Fruit fly (Drosophila melanogaster) whole organism, embryonic: ENCODE data around the gene Dfd.

Source experiments
- ATbp ChIP-seq: fragments of 200-800 bp; sonication (Bioruptor generic); optimal IDR thresholded peaks from 2 replicates; lab custom pipeline; 2017; ENCODE audit warnings: missing biosample characterization, mild to moderate bottlenecking, missing genetic modification characterization, missing genetic modification reagents
- Bdp1 ChIP-seq: fragments of 200-800 bp; sonication (Bioruptor generic); optimal IDR thresholded peaks from 3 replicates; lab custom pipeline; 2016; ENCODE audit warnings: missing biosample characterization, missing genetic modification characterization
- CG10147 ChIP-seq: fragments of 200-800 bp; sonication (Bioruptor generic); optimal IDR thresholded peaks from 2 replicates; lab custom pipeline; 2019; ENCODE audit warnings: missing biosample characterization, mild to moderate bottlenecking, missing genetic modification characterization, moderate library complexity
- CG10267 ChIP-seq: fragments of 200-800 bp; sonication (Bioruptor generic); optimal IDR thresholded peaks from 2 replicates; lab custom pipeline; 2018; ENCODE audit warnings: missing biosample characterization, mild to moderate bottlenecking, missing genetic modification characterization, moderate library complexity
- CG10979 ChIP-seq: fragments of 200-800 bp; sonication (Bioruptor generic); optimal IDR thresholded peaks from 2 replicates; lab custom pipeline; 2018; ENCODE audit warnings: missing biosample characterization, mild to moderate bottlenecking, missing genetic modification characterization, moderate library complexity
- CG11093 ChIP-seq: fragments of 200-800 bp; sonication (Bioruptor generic); IDR thresholded peaks from 3 replicates; pipeline ENCODE4 v1.3.6; 2022; ENCODE audit warnings: missing biosample characterization, missing genetic modification characterization
- CG11456 ChIP-seq: fragments of 200-800 bp; sonication (Bioruptor generic); IDR thresholded peaks from 3 replicates; pipeline ENCODE4 v1.3.6; 2022; ENCODE audit warnings: missing biosample characterization, missing genetic modification characterization
- CG12769 ChIP-seq: fragments of 200-800 bp; sonication (Bioruptor generic); optimal IDR thresholded peaks from 2 replicates; lab custom pipeline; 2019; ENCODE audit warnings: missing biosample characterization, mild to moderate bottlenecking, missing genetic modification characterization, moderate library complexity
- CG14710 ChIP-seq: fragments of 200-800 bp; sonication (Bioruptor generic); optimal IDR thresholded peaks from 3 replicates; lab custom pipeline; 2019; ENCODE audit warnings: missing biosample characterization, mild to moderate bottlenecking, missing genetic modification characterization, moderate library complexity
- CG17829 ChIP-seq: fragments of 200-800 bp; optimal IDR thresholded peaks from 2 replicates; lab custom pipeline; 2019; ENCODE audit warnings: missing biosample characterization, mild to moderate bottlenecking, missing genetic modification characterization, moderate library complexity
- CG18262 ChIP-seq: fragments of 200-800 bp; optimal IDR thresholded peaks from 3 replicates; lab custom pipeline; 2019; ENCODE audit warnings: missing biosample characterization, mild to moderate bottlenecking, missing genetic modification characterization, moderate library complexity
- CG2120 ChIP-seq: fragments of 200-800 bp; sonication (Bioruptor generic); optimal IDR thresholded peaks from 3 replicates; lab custom pipeline; 2016; ENCODE audit warnings: missing biosample characterization, missing genetic modification characterization
- CG4328 ChIP-seq: fragments of 200-800 bp; sonication (Bioruptor generic); optimal IDR thresholded peaks from 3 replicates; lab custom pipeline; 2017; ENCODE audit warnings: missing biosample characterization, missing genetic modification reagents, missing genetic modification characterization
- CG4707 ChIP-seq: fragments of 200-800 bp; sonication (Bioruptor generic); optimal IDR thresholded peaks from 2 replicates; lab custom pipeline; 2018; ENCODE audit warnings: missing biosample characterization, mild to moderate bottlenecking, missing genetic modification characterization, moderate library complexity
- CG7372 ChIP-seq: fragments of 200-800 bp; sonication (Bioruptor generic); IDR thresholded peaks from 2 replicates; pipeline ENCODE4 v1.3.6; 2022; ENCODE audit warnings: missing biosample characterization, missing genetic modification characterization
- CG7745 ChIP-seq: fragments of 200-800 bp; sonication (Bioruptor generic); optimal IDR thresholded peaks from 2 replicates; lab custom pipeline; 2018; ENCODE audit warnings: missing biosample characterization, mild to moderate bottlenecking, missing genetic modification characterization, moderate library complexity
- CG7786 ChIP-seq: fragments of 200-800 bp; sonication (Bioruptor generic); optimal IDR thresholded peaks from 2 replicates; lab custom pipeline; 2016; ENCODE audit warnings: missing biosample characterization, missing genetic modification characterization
- CG8359 ChIP-seq: fragments of 200-800 bp; sonication (Bioruptor generic); optimal IDR thresholded peaks from 2 replicates; lab custom pipeline; 2017; ENCODE audit warnings: missing biosample characterization, mild to moderate bottlenecking, missing genetic modification characterization, borderline replicate concordance
- Hsf ChIP-seq: fragments of 200-800 bp; sonication (Bioruptor generic); optimal IDR thresholded peaks from 3 replicates; lab custom pipeline; 2016; ENCODE audit warnings: missing biosample characterization, missing genetic modification characterization
- Lim3 ChIP-seq: fragments of 200-800 bp; sonication (Bioruptor generic); IDR thresholded peaks from 2 replicates; pipeline ENCODE4 v1.3.6; 2022; ENCODE audit warnings: missing biosample characterization, missing genetic modification characterization
- MTF-1 ChIP-seq: fragments of 200-800 bp; sonication (Bioruptor generic); optimal IDR thresholded peaks from 2 replicates; lab custom pipeline; 2018; ENCODE audit warnings: missing biosample characterization, mild to moderate bottlenecking, missing genetic modification characterization, borderline replicate concordance
- Optix ChIP-seq: fragments of 200-800 bp; sonication (Bioruptor generic); IDR thresholded peaks from 3 replicates; pipeline ENCODE4 v1.3.6; 2022; ENCODE audit warnings: missing biosample characterization, missing genetic modification characterization
- Pdp1 ChIP-seq, 2 experiments: fragments of 200-800 bp; sonication (Bioruptor generic); optimal IDR thresholded peaks; 3 replicates each; lab custom pipeline; 2016; ENCODE audit warnings: missing biosample characterization in 2 of 2, missing genetic modification characterization in 2 of 2, mild to moderate bottlenecking in 1 of 2, moderate library complexity in 1 of 2
- Ptx1 ChIP-seq: fragments of 200-800 bp; sonication (Bioruptor generic); IDR thresholded peaks from 2 replicates; pipeline ENCODE4 v1.3.6; 2022; ENCODE audit warnings: missing biosample characterization, missing genetic modification characterization
- Scr ChIP-seq: fragments of 200-800 bp; sonication (Bioruptor generic); IDR thresholded peaks from 2 replicates; pipeline ENCODE4 v1.3.6; 2022; ENCODE audit warnings: missing biosample characterization, missing genetic modification characterization; ENCODE audit not compliant: partially characterized antibody
- Sry-δ ChIP-seq: fragments of 200-800 bp; sonication (Bioruptor generic); optimal IDR thresholded peaks from 2 replicates; lab custom pipeline; 2016; ENCODE audit warnings: missing biosample characterization, missing genetic modification characterization
- Taf1 ChIP-seq: fragments of 200-800 bp; sonication (Bioruptor generic); IDR thresholded peaks from 2 replicates; pipeline ENCODE4 v1.3.6; 2022; ENCODE audit warnings: missing biosample characterization, missing genetic modification characterization
- Tbp ChIP-seq: fragments of >200 bp; optimal IDR thresholded peaks from 2 replicates; lab custom pipeline; 2018; ENCODE audit warnings: missing biosample characterization, missing genetic modification characterization
- al ChIP-seq: fragments of 200-800 bp; sonication (Bioruptor generic); IDR thresholded peaks from 2 replicates; pipeline ENCODE4 v1.3.6; 2022; ENCODE audit warnings: missing biosample characterization, missing genetic modification characterization
- ap ChIP-seq: fragments of 200-800 bp; sonication (Bioruptor generic); IDR thresholded peaks from 2 replicates; pipeline ENCODE4 v1.3.6; 2022; ENCODE audit warnings: missing biosample characterization, missing genetic modification characterization
- bab2 ChIP-seq: fragments of 200-800 bp; sonication (Bioruptor generic); optimal IDR thresholded peaks from 2 replicates; lab custom pipeline; 2016; ENCODE audit warnings: missing biosample characterization, missing genetic modification characterization
- cato ChIP-seq: fragments of 200-800 bp; sonication (Bioruptor generic); optimal IDR thresholded peaks from 2 replicates; lab custom pipeline; 2016; ENCODE audit warnings: missing biosample characterization, missing genetic modification characterization, borderline replicate concordance
- chm ChIP-seq: fragments of 200-800 bp; sonication (Bioruptor generic); IDR thresholded peaks from 2 replicates; pipeline ENCODE4 v1.3.6; 2022; ENCODE audit warnings: missing biosample characterization, missing genetic modification characterization
- crol ChIP-seq: fragments of 200-800 bp; sonication (Bioruptor generic); IDR thresholded peaks from 2 replicates; pipeline ENCODE4 v1.3.6; 2022; ENCODE audit warnings: missing biosample characterization, missing genetic modification characterization
- dmrt99B ChIP-seq: fragments of 200-800 bp; sonication (Bioruptor generic); optimal IDR thresholded peaks from 2 replicates; lab custom pipeline; 2018; ENCODE audit warnings: missing biosample characterization, mild to moderate bottlenecking, missing genetic modification characterization, moderate library complexity
- dpn ChIP-seq, 2 experiments: fragments of 200-800 bp; sonication (Bioruptor generic); optimal IDR thresholded peaks; 3 replicates each; lab custom pipeline; 2016; ENCODE audit warnings: missing biosample characterization in 2 of 2, missing genetic modification characterization in 2 of 2
- fd64A ChIP-seq: fragments of 200-800 bp; sonication (Bioruptor generic); optimal IDR thresholded peaks from 3 replicates; lab custom pipeline; 2018; ENCODE audit warnings: missing biosample characterization, mild to moderate bottlenecking, missing genetic modification characterization
- fru ChIP-seq: fragments of >200 bp; optimal IDR thresholded peaks from 2 replicates; lab custom pipeline; 2017
- hkb ChIP-seq, 2 experiments: fragments of 200-800 bp in 1 of 2; fragments of >200 bp in 1 of 2; sonication (Bioruptor generic) in 1 of 2; IDR thresholded peaks in 1 of 2; optimal IDR thresholded peaks in 1 of 2; 2 replicates each; pipeline versions ENCODE4 v1.3.6 to Lab custom; 2017 to 2022; ENCODE audit warnings: missing biosample characterization in 1 of 2, missing genetic modification characterization in 1 of 2
- lilli ChIP-seq: fragments of 200-800 bp; sonication (Bioruptor generic); optimal IDR thresholded peaks from 3 replicates; lab custom pipeline; 2016; ENCODE audit warnings: missing biosample characterization, missing genetic modification characterization
- lov ChIP-seq, 2 experiments: fragments of 200-800 bp in 1 of 2; fragments of >200 bp in 1 of 2; sonication (Bioruptor generic) in 1 of 2; IDR thresholded peaks in 1 of 2; optimal IDR thresholded peaks in 1 of 2; 2 replicates in 1 of 2; 3 replicates in 1 of 2; pipeline versions ENCODE4 v1.3.6 to Lab custom; 2017 to 2022; ENCODE audit warnings: missing biosample characterization in 1 of 2, missing genetic modification characterization in 1 of 2
- pnt ChIP-seq: fragments of 200-800 bp; sonication (Bioruptor generic); optimal IDR thresholded peaks from 3 replicates; lab custom pipeline; 2016; ENCODE audit warnings: missing biosample characterization, missing genetic modification characterization
- row ChIP-seq: fragments of 200-800 bp; sonication (Bioruptor generic); IDR thresholded peaks from 3 replicates; pipeline ENCODE4 v1.3.6; 2022; ENCODE audit warnings: missing biosample characterization, missing genetic modification characterization
- tio ChIP-seq: fragments of 200-800 bp; sonication (Bioruptor generic); optimal IDR thresholded peaks from 2 replicates; lab custom pipeline; 2017; ENCODE audit warnings: missing biosample characterization, missing genetic modification characterization, inconsistent platforms
- tna ChIP-seq: fragments of 200-800 bp; sonication (Bioruptor generic); IDR thresholded peaks from 2 replicates; pipeline ENCODE4 v1.3.6; 2022; ENCODE audit warnings: missing biosample characterization, missing genetic modification characterization; ENCODE audit not compliant: partially characterized antibody
- twi ChIP-seq: fragments of 200-800 bp; optimal IDR thresholded peaks from 2 replicates; lab custom pipeline; 2019; ENCODE audit warnings: missing biosample characterization, mild to moderate bottlenecking, missing genetic modification characterization, moderate library complexity
- unc-4 ChIP-seq: fragments of 200-800 bp; sonication (Bioruptor generic); IDR thresholded peaks from 2 replicates; pipeline ENCODE4 v1.3.6; 2022; ENCODE audit warnings: missing biosample characterization, missing genetic modification characterization; ENCODE audit not compliant: partially characterized antibody
- vvl ChIP-seq: fragments of 200-800 bp; sonication (Bioruptor generic); IDR thresholded peaks from 2 replicates; pipeline ENCODE4 v1.3.6; 2022; ENCODE audit warnings: missing biosample characterization, missing genetic modification characterization

Dfd gene

dm6 chr3R:6812107-6812875, 20.7 kb downstream of the Dfd start:
- 0 out of 2 replicates have a peak, but pooled peaks have one; percentile 19 for TF ChIP-seq Ptx1 (GFP tag; lab: Robert Waterston, UW)
- no peak for TF ChIP-seq bab2 (GFP tag; lab: Kevin White, UChicago)
- TF ChIP-seq CG11456 (GFP tag; lab: Robert Waterston, UW) = no peak
- no peak for TF ChIP-seq CG7745 (tag; lab: Kevin White, UChicago)
- TF ChIP-seq Hsf = no peak
- no peak for TF ChIP-seq dpn (GFP tag; optimal IDR thresholded peaks at IDR 0.05; lab: Kevin White, UChicago)
- no peak for TF ChIP-seq tio
- no peak for TF ChIP-seq Tbp (GFP tag; lab: Kevin White, UChicago)
- TF ChIP-seq fd64A (GFP tag; lab: Kevin White, UChicago) = no peak
- no peak for TF ChIP-seq fru (lab: Kevin White, UChicago)
- TF ChIP-seq unc-4 (GFP tag; lab: Robert Waterston, UW) = no peak
- no peak for TF ChIP-seq twi (tag; lab: Kevin White, UChicago)
- TF ChIP-seq ap = no peak
- TF ChIP-seq Lim3 (GFP tag; lab: Robert Waterston, UW) = no peak
- TF ChIP-seq al (GFP tag; lab: Robert Waterston, UW) = no peak
- no peak for TF ChIP-seq MTF-1 (GFP tag; lab: Kevin White, UChicago)
- no peak for TF ChIP-seq CG10979 (tag; lab: Kevin White, UChicago)
- TF ChIP-seq CG12769 (tag; lab: Kevin White, UChicago) = no peak
- TF ChIP-seq Scr (GFP tag; lab: Robert Waterston, UW) = 0 out of 2 replicates have a peak, but pooled peaks have one; percentile 10
- TF ChIP-seq CG11093 (GFP tag; lab: Robert Waterston, UW) = 0 out of 3 replicates have a peak, but pooled peaks have one; percentile 13
- TF ChIP-seq lov (optimal IDR thresholded peaks at IDR 0.05; lab: Kevin White, UChicago) = no peak
- no peak for TF ChIP-seq lov (GFP tag; IDR thresholded peaks at IDR 0.05; lab: Robert Waterston, UW)
- no peak for TF ChIP-seq ATbp
- TF ChIP-seq dmrt99B (tag; lab: Kevin White, UChicago) = no peak
- TF ChIP-seq cato (GFP tag; lab: Kevin White, UChicago) = no peak
- peak; percentile 31; the same call in 2 of the 3 replicates for TF ChIP-seq row (GFP tag; lab: Robert Waterston, UW)
- TF ChIP-seq Taf1 = no peak
- no peak for TF ChIP-seq CG7786 (GFP tag; lab: Kevin White, UChicago)
- no peak for TF ChIP-seq Bdp1 (GFP tag; lab: Kevin White, UChicago)
- no peak for TF ChIP-seq lilli (GFP tag; lab: Kevin White, UChicago)
- TF ChIP-seq tna (GFP tag; lab: Robert Waterston, UW) = no peak
- TF ChIP-seq CG4328 (GFP tag; lab: Kevin White, UChicago) = no peak
- TF ChIP-seq vvl (GFP tag; lab: Robert Waterston, UW) = 0 out of 2 replicates have a peak, but pooled peaks have one; percentile 16
- TF ChIP-seq CG2120 = no peak
- no peak for TF ChIP-seq CG10147 (GFP tag; lab: Kevin White, UChicago)
- TF ChIP-seq CG8359 (GFP tag; lab: Kevin White, UChicago) = no peak
- TF ChIP-seq chm = 0 out of 2 replicates have a peak, but pooled peaks have one; percentile 19
- no peak for TF ChIP-seq CG10267 (tag; lab: Kevin White, UChicago)
- TF ChIP-seq Optix (GFP tag; lab: Robert Waterston, UW) = no peak
- no peak for TF ChIP-seq pnt (GFP tag; lab: Kevin White, UChicago)
- TF ChIP-seq CG17829 = no peak
- no peak for TF ChIP-seq hkb (optimal IDR thresholded peaks at IDR 0.05; lab: Kevin White, UChicago)
- 0 out of 2 replicates have a peak, but pooled peaks have one; percentile 13 for TF ChIP-seq hkb (GFP tag; IDR thresholded peaks at IDR 0.05; lab: Robert Waterston, UW)
- no peak for TF ChIP-seq Sry-δ (GFP tag; lab: Kevin White, UChicago)
- peak; percentile 49 for TF ChIP-seq crol
- TF ChIP-seq CG7372 (GFP tag; lab: Robert Waterston, UW) = no peak
- TF ChIP-seq CG4707 (GFP tag; lab: Kevin White, UChicago) = peak; percentile 23
- no peak for TF ChIP-seq CG18262 (tag; lab: Kevin White, UChicago)
- no peak for TF ChIP-seq Pdp1 (GFP tag; optimal IDR thresholded peaks at IDR 0.05; lab: Kevin White, UChicago)
- TF ChIP-seq CG14710 (tag; lab: Kevin White, UChicago) = no peak
